Fruit fly (Drosophila melanogaster) whole organism, wandering third instar larva: ENCODE measurements around the gene Nelf-A.

ENCODE experiments used
- Abd-B ChIP-seq: fragments of >200 bp; optimal IDR thresholded peaks from 2 replicates; lab custom pipeline; 2017; ENCODE audit warnings: missing biosample characterization, missing genetic modification characterization
- CG32264 ChIP-seq: fragments of 200-800 bp; sonication (Bioruptor generic); optimal IDR thresholded peaks from 2 replicates; lab custom pipeline; 2016; ENCODE audit warnings: missing biosample characterization, missing genetic modification characterization
- CG9705 ChIP-seq: fragments of 200-800 bp; sonication (Bioruptor generic); optimal IDR thresholded peaks from 2 replicates; lab custom pipeline; 2018; ENCODE audit warnings: missing biosample characterization, mild to moderate bottlenecking, missing genetic modification characterization
- CrebA ChIP-seq: fragments of 200-800 bp; sonication (Bioruptor generic); optimal IDR thresholded peaks from 2 replicates; lab custom pipeline; 2016; ENCODE audit warnings: missing biosample characterization, mild to moderate bottlenecking, missing genetic modification characterization, borderline replicate concordance
- Dfd ChIP-seq: fragments of >200 bp; optimal IDR thresholded peaks from 2 replicates; lab custom pipeline; 2017; ENCODE audit warnings: missing biosample characterization, missing genetic modification characterization
- GATAd ChIP-seq: sonication (Bioruptor generic); optimal IDR thresholded peaks from 2 replicates; lab custom pipeline; 2016; ENCODE audit warnings: missing biosample characterization, missing genetic modification characterization
- HLH106 ChIP-seq: fragments of 200-800 bp; optimal IDR thresholded peaks from 3 replicates; lab custom pipeline; 2019; ENCODE audit warnings: missing biosample characterization, mild to moderate bottlenecking, missing genetic modification characterization, moderate library complexity
- Hnf4 ChIP-seq: fragments of 200-800 bp; sonication (Bioruptor generic); optimal IDR thresholded peaks from 2 replicates; lab custom pipeline; 2016; ENCODE audit warnings: missing biosample characterization, mild to moderate bottlenecking, missing genetic modification characterization
- Hr78 ChIP-seq: fragments of >200 bp; optimal IDR thresholded peaks from 2 replicates; lab custom pipeline; 2017; ENCODE audit warnings: missing biosample characterization, missing genetic modification characterization
- Hr83 ChIP-seq: fragments of 200-300 bp; sonication (Bioruptor generic); optimal IDR thresholded peaks from 2 replicates; lab custom pipeline; 2016; ENCODE audit warnings: missing biosample characterization, mild to moderate bottlenecking, missing genetic modification characterization, moderate library complexity; ENCODE audit not compliant: poor library complexity, severe bottlenecking
- Jra ChIP-seq: sonication (Bioruptor generic); optimal IDR thresholded peaks from 2 replicates; lab custom pipeline; 2016; ENCODE audit warnings: missing biosample characterization, missing genetic modification characterization
- Mio ChIP-seq: sonication (Bioruptor generic); optimal IDR thresholded peaks from 2 replicates; lab custom pipeline; 2016; ENCODE audit warnings: missing biosample characterization, missing genetic modification characterization
- Myc ChIP-seq: fragments of >200 bp; optimal IDR thresholded peaks from 2 replicates; lab custom pipeline; 2017
- N ChIP-seq: fragments of >200 bp; optimal IDR thresholded peaks from 2 replicates; lab custom pipeline; 2018; ENCODE audit warnings: missing biosample characterization, missing external identifiers, missing genetic modification characterization
- OdsH ChIP-seq: fragments of 200-800 bp; sonication (Bioruptor generic); optimal IDR thresholded peaks from 2 replicates; lab custom pipeline; 2016; ENCODE audit warnings: missing biosample characterization, mild to moderate bottlenecking, missing genetic modification characterization
- Rel ChIP-seq, 2 experiments: fragments of 200-800 bp; sonication (Bioruptor generic) in 1 of 2; optimal IDR thresholded peaks; 2 replicates in 1 of 2; 3 replicates in 1 of 2; lab custom pipeline; 2016 to 2019; ENCODE audit warnings: mild to moderate bottlenecking in 2 of 2, missing biosample characterization in 2 of 2, missing genetic modification characterization in 2 of 2, moderate library complexity in 1 of 2
- Sp1 ChIP-seq: fragments of 200-800 bp; sonication (Bioruptor generic); optimal IDR thresholded peaks from 3 replicates; lab custom pipeline; 2019; ENCODE audit warnings: missing biosample characterization, mild to moderate bottlenecking, missing genetic modification characterization, moderate library complexity
- Vsx2 ChIP-seq: fragments of 200-300, 225-300 bp; sonication (Bioruptor generic); optimal IDR thresholded peaks from 2 replicates; lab custom pipeline; 2018; ENCODE audit warnings: missing biosample characterization, missing genetic modification characterization; ENCODE audit not compliant: partially characterized antibody
- br ChIP-seq: fragments of 200-800 bp; sonication (Bioruptor generic); optimal IDR thresholded peaks from 2 replicates; lab custom pipeline; 2016; ENCODE audit warnings: missing biosample characterization, missing genetic modification characterization
- brk ChIP-seq: fragments of 200-800 bp; sonication (Bioruptor generic); optimal IDR thresholded peaks from 2 replicates; lab custom pipeline; 2016; ENCODE audit warnings: missing biosample characterization, mild to moderate bottlenecking, missing genetic modification characterization
- dl ChIP-seq, 2 experiments: fragments of 175-275, 200-275 bp in 1 of 2; fragments of 200-275 bp in 1 of 2; sonication (Bioruptor generic); optimal IDR thresholded peaks; lab custom pipeline; 2018; ENCODE audit warnings: mild to moderate bottlenecking in 2 of 2, missing biosample characterization in 2 of 2, missing genetic modification characterization in 2 of 2, moderate library complexity in 2 of 2; ENCODE audit not compliant: partially characterized antibody in 2 of 2, insufficient read depth in 1 of 2
- dmrt93B ChIP-seq: fragments of 200-800 bp; sonication (Bioruptor generic); optimal IDR thresholded peaks from 2 replicates; lab custom pipeline; 2018; ENCODE audit warnings: missing biosample characterization, mild to moderate bottlenecking, missing genetic modification characterization
- dsf ChIP-seq: sonication (Bioruptor generic); optimal IDR thresholded peaks from 2 replicates; lab custom pipeline; 2016; ENCODE audit warnings: missing biosample characterization, missing genetic modification characterization, borderline replicate concordance
- ey ChIP-seq: fragments of 200-800 bp; sonication (Bioruptor generic); optimal IDR thresholded peaks from 2 replicates; lab custom pipeline; 2016; ENCODE audit warnings: missing biosample characterization, missing genetic modification characterization
- foxo ChIP-seq, 2 experiments: fragments of 200-800 bp; sonication (Bioruptor generic); optimal IDR thresholded peaks; 2 replicates in 1 of 2; 3 replicates in 1 of 2; lab custom pipeline; 2016 to 2017; ENCODE audit warnings: missing biosample characterization in 2 of 2, missing genetic modification characterization in 2 of 2
- fru ChIP-seq: fragments of 200-800 bp; sonication (Bioruptor generic); optimal IDR thresholded peaks from 3 replicates; lab custom pipeline; 2016; ENCODE audit warnings: missing biosample characterization, mild to moderate bottlenecking, missing genetic modification characterization
- h ChIP-seq: fragments of 200-800 bp; sonication (Bioruptor generic); optimal IDR thresholded peaks from 3 replicates; lab custom pipeline; 2016; ENCODE audit warnings: missing biosample characterization, mild to moderate bottlenecking, missing genetic modification characterization
- jim ChIP-seq: fragments of 175-275, 200-325 bp; sonication (Bioruptor generic); optimal IDR thresholded peaks from 2 replicates; lab custom pipeline; 2016; ENCODE audit warnings: missing biosample characterization, mild to moderate bottlenecking, missing genetic modification characterization
- lola ChIP-seq: fragments of >200 bp; optimal IDR thresholded peaks from 2 replicates; lab custom pipeline; 2017; ENCODE audit warnings: missing biosample characterization, missing genetic modification characterization
- pan ChIP-seq: fragments of >200 bp; optimal IDR thresholded peaks from 2 replicates; lab custom pipeline; 2017
- psq ChIP-seq: fragments of 200-800 bp; sonication (Bioruptor generic); optimal IDR thresholded peaks from 3 replicates; lab custom pipeline; 2017; ENCODE audit warnings: missing biosample characterization, mild to moderate bottlenecking, missing genetic modification characterization, moderate library complexity
- rgr ChIP-seq: fragments of 200-800 bp; sonication (Bioruptor generic); optimal IDR thresholded peaks from 3 replicates; lab custom pipeline; 2016; ENCODE audit warnings: missing biosample characterization, mild to moderate bottlenecking, missing genetic modification characterization
- sage ChIP-seq: fragments of 200-800 bp; sonication (Bioruptor generic); optimal IDR thresholded peaks from 2 replicates; lab custom pipeline; 2016; ENCODE audit warnings: missing biosample characterization, mild to moderate bottlenecking, missing genetic modification characterization
- sv ChIP-seq: fragments of 200-800 bp; sonication (Bioruptor generic); optimal IDR thresholded peaks from 3 replicates; lab custom pipeline; 2016; ENCODE audit warnings: missing biosample characterization, missing genetic modification characterization
- tai ChIP-seq: sonication (Bioruptor generic); optimal IDR thresholded peaks from 2 replicates; lab custom pipeline; 2016; ENCODE audit warnings: missing biosample characterization, missing genetic modification characterization
- usp ChIP-seq: fragments of >200 bp; optimal IDR thresholded peaks from 2 replicates; lab custom pipeline; 2017; ENCODE audit warnings: missing biosample characterization, missing genetic modification characterization

Nelf-A gene

dm6 chr3R:21254296-21254695 lies 30.8 kb downstream of the Nelf-A start:
- no peak for TF ChIP-seq Abd-B (GFP tag; lab: Kevin White, UChicago)
- no peak for TF ChIP-seq dmrt93B (GFP tag; lab: Kevin White, UChicago)
- no peak for TF ChIP-seq Vsx2 (GFP tag; lab: Kevin White, UChicago)
- no peak for TF ChIP-seq usp
- TF ChIP-seq CG9705, result no peak
- TF ChIP-seq dsf (GFP tag; lab: Kevin White, UChicago), result no peak
- TF ChIP-seq Jra (GFP tag; lab: Kevin White, UChicago), result no peak
- TF ChIP-seq, all 38 proteins: peak for 0

- no peak for TF ChIP-seq sage (GFP tag; lab: Kevin White, UChicago)
- peak; percentile 7 for TF ChIP-seq brk (GFP tag; lab: Kevin White, UChicago)
- peak; percentile 73 for TF ChIP-seq rgr (GFP tag; lab: Kevin White, UChicago)
- TF ChIP-seq foxo (GFP tag; optimal IDR thresholded peaks at IDR 0.05; lab: Kevin White, UChicago), result no peak
- TF ChIP-seq OdsH, result peak; percentile 50
- TF ChIP-seq Sp1, result peak; percentile 8
- TF ChIP-seq N, result no peak
- TF ChIP-seq usp, result no peak
- TF ChIP-seq h, result peak; percentile 76
- TF ChIP-seq Hr83 (GFP tag; lab: Kevin White, UChicago), result peak; percentile 86
Observed at dm6 chr3R:21260795-21261194, 37.3 kb downstream of the Nelf-A start.

- TF ChIP-seq pan (lab: Kevin White, UChicago) (no peak), rgr (GFP tag; lab: Kevin White, UChicago) (peak; percentile 25), brk (GFP tag; lab: Kevin White, UChicago) (no peak), Hr83 (GFP tag; lab: Kevin White, UChicago) (peak; percentile 19)
- TF ChIP-seq, all 38 proteins: peak for 2
Observed at dm6 chr3R:21263177-21263576, 39.7 kb downstream of the Nelf-A start.

dm6 chr3R:21267972-21268512 lies 44.5 kb downstream of the Nelf-A start:
- TF ChIP-seq pan (lab: Kevin White, UChicago) (no peak), sv (GFP tag; lab: Kevin White, UChicago) (no peak), GATAd (no peak), Vsx2 (GFP tag; lab: Kevin White, UChicago) (no peak), fru (GFP tag; lab: Kevin White, UChicago) (no peak), ey (GFP tag; lab: Kevin White, UChicago) (no peak), N (no peak), Mio (GFP tag; lab: Kevin White, UChicago) (no peak), Hr83 (GFP tag; lab: Kevin White, UChicago) (no peak), Myc (lab: Kevin White, UChicago) (no peak), Jra (GFP tag; lab: Kevin White, UChicago) (no peak), Rel (GFP tag; optimal IDR thresholded peaks at IDR 0.05; lab: Kevin White, UChicago) (no peak), Rel (tag; optimal IDR thresholded peaks at IDR 0.05; lab: Kevin White, UChicago) (no peak), Hr78 (GFP tag; lab: Kevin White, UChicago) (no peak)

dm6 chr3R:21268873-21269272 lies 45.4 kb downstream of the Nelf-A start, which contains the start of gene Rab1:
Gene Rab1, minus strand, starts transcription at chr3R:21269060.
- TF ChIP-seq dmrt93B (GFP tag; lab: Kevin White, UChicago) (no peak), GATAd (no peak), Mio (GFP tag; lab: Kevin White, UChicago) (no peak), HLH106 (tag; lab: Kevin White, UChicago) (peak; percentile 49), Jra (GFP tag; lab: Kevin White, UChicago) (peak; percentile 74), OdsH (peak; percentile 51), sv (GFP tag; lab: Kevin White, UChicago) (no peak), br (GFP tag; lab: Kevin White, UChicago) (peak; percentile 61), Vsx2 (GFP tag; lab: Kevin White, UChicago) (no peak), Hr83 (GFP tag; lab: Kevin White, UChicago) (peak; percentile 90), lola (no peak), Hr78 (GFP tag; lab: Kevin White, UChicago) (no peak), N (no peak), Hnf4 (peak; percentile 75), brk (GFP tag; lab: Kevin White, UChicago) (no peak), foxo (GFP tag; optimal IDR thresholded peaks at IDR 0.05; lab: Kevin White, UChicago) (peak in 1 of 2 experiments; percentile 61), rgr (GFP tag; lab: Kevin White, UChicago) (peak; percentile 81), jim (no peak), ey (GFP tag; lab: Kevin White, UChicago) (peak; percentile 42), pan (lab: Kevin White, UChicago) (no peak), CG9705 (no peak), Myc (lab: Kevin White, UChicago) (peak; percentile 11), usp (no peak), dsf (GFP tag; lab: Kevin White, UChicago) (no peak), Sp1 (peak; percentile 53), fru (GFP tag; lab: Kevin White, UChicago) (peak; percentile 53), CrebA (no peak), sage (GFP tag; lab: Kevin White, UChicago) (no peak), dl (GFP tag; optimal IDR thresholded peaks at IDR 0.05; lab: Kevin White, UChicago; ENCODE audit: insufficient read depth in 1 of 2, partially characterized antibody in 2 of 2) (no peak), Dfd (GFP tag; lab: Kevin White, UChicago) (no peak), CG32264 (GFP tag; lab: Kevin White, UChicago) (peak; percentile 7), h (peak; percentile 75), psq (GFP tag; lab: Kevin White, UChicago) (peak; percentile 39), tai (GFP tag; lab: Kevin White, UChicago) (no peak), Abd-B (GFP tag; lab: Kevin White, UChicago) (no peak)
